Fruit fly (Drosophila melanogaster) whole organism, adult: Measurements from ENCODE around the gene Or24a.

Experiments
- CG12768 ChIP-seq: fragments of 200-800 bp; sonication (Bioruptor generic); optimal IDR thresholded peaks from 2 replicates; lab custom pipeline; 2017; ENCODE audit warnings: missing biosample characterization, missing genetic modification characterization, mild to moderate bottlenecking, moderate library complexity, missing genetic modification reagents
- CG14711 ChIP-seq: fragments of 200-800 bp; sonication (Bioruptor generic); optimal IDR thresholded peaks from 2 replicates; lab custom pipeline; 2018; ENCODE audit warnings: missing biosample characterization, mild to moderate bottlenecking, missing genetic modification characterization, moderate library complexity
- CG33017 ChIP-seq: fragments of 200-800 bp; sonication (Bioruptor generic); optimal IDR thresholded peaks from 2 replicates; lab custom pipeline; 2018; ENCODE audit warnings: missing biosample characterization, mild to moderate bottlenecking, missing genetic modification characterization, moderate library complexity
- CG5204 ChIP-seq: fragments of 200-800 bp; sonication (Bioruptor generic); optimal IDR thresholded peaks from 2 replicates; lab custom pipeline; 2016; ENCODE audit warnings: missing biosample characterization, missing genetic modification characterization
- CG7045 ChIP-seq: fragments of 200-800 bp; sonication (Bioruptor generic); optimal IDR thresholded peaks from 2 replicates; lab custom pipeline; 2017; ENCODE audit warnings: missing biosample characterization, mild to moderate bottlenecking, missing genetic modification characterization
- CG7101 ChIP-seq: fragments of 200-800 bp; sonication (Bioruptor generic); optimal IDR thresholded peaks from 2 replicates; lab custom pipeline; 2018; ENCODE audit warnings: missing biosample characterization, mild to moderate bottlenecking, missing genetic modification characterization, moderate library complexity
- Clk ChIP-seq: fragments of 200-800 bp; sonication (Bioruptor generic); optimal IDR thresholded peaks from 2 replicates; lab custom pipeline; 2017; ENCODE audit warnings: missing biosample characterization, missing genetic modification characterization
- Crg-1 ChIP-seq: fragments of 200-800 bp; sonication (Bioruptor generic); optimal IDR thresholded peaks from 2 replicates; lab custom pipeline; 2016; ENCODE audit warnings: missing biosample characterization, missing genetic modification characterization
- Hr96 ChIP-seq: fragments of 200-800 bp; sonication (Bioruptor generic); optimal IDR thresholded peaks from 2 replicates; lab custom pipeline; 2016; ENCODE audit warnings: missing biosample characterization, missing genetic modification characterization
- bab1 ChIP-seq: fragments of 200-800 bp; sonication (Bioruptor generic); optimal IDR thresholded peaks from 3 replicates; lab custom pipeline; 2019; ENCODE audit warnings: missing biosample characterization, mild to moderate bottlenecking, missing genetic modification characterization, moderate library complexity
- cnc ChIP-seq, 2 experiments: fragments of >200 bp; optimal IDR thresholded peaks; 2 replicates each; lab custom pipeline; 2017
- kay ChIP-seq: fragments of 200-800 bp; sonication (Bioruptor generic); peaks from one replicate; lab custom pipeline; 2016; ENCODE audit warnings: missing biosample characterization, missing genetic modification characterization, borderline replicate concordance
- tj ChIP-seq: fragments of 200-800 bp; sonication (Bioruptor generic); optimal IDR thresholded peaks from 3 replicates; lab custom pipeline; 2017; ENCODE audit warnings: missing biosample characterization, mild to moderate bottlenecking, missing genetic modification characterization, moderate library complexity
- toe ChIP-seq: fragments of 200-800 bp; sonication (Bioruptor generic); optimal IDR thresholded peaks from 2 replicates; lab custom pipeline; 2016; ENCODE audit warnings: missing biosample characterization, missing genetic modification characterization

DNA sequence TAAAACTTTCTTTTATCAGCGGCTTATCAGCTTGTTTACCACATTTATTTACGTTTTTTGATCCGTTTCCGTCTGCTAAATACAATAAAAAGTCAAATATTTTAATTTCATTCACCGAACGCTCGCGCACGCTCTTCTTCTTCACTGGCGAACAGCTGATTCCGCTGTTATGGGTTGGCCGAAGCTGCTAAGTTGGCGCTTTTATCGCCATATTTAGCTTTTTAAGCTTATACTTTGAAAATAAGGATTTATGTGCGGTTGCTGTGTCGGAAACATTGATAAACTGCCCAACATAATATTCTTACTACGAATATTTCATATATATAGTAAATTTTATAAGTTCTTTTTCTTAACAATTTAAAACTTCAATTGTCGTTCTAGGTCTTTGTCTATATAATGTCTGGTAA lies 32.0 kb upstream of the Or24a start, which contains the start of gene Naprt:
- no peak for TF ChIP-seq cnc (optimal IDR thresholded peaks at IDR 0.05; lab: Kevin White, UChicago)
- peak; percentile 41 for TF ChIP-seq toe (GFP tag; lab: Kevin White, UChicago)
- no peak for TF ChIP-seq CG7101 (tag; lab: Kevin White, UChicago)
- TF ChIP-seq CG14711 = no peak
- TF ChIP-seq Hr96 (GFP tag; lab: Kevin White, UChicago) = no peak
- no peak for TF ChIP-seq CG7045 (GFP tag; lab: Kevin White, UChicago)
- no peak for TF ChIP-seq bab1 (GFP tag; lab: Kevin White, UChicago)
- TF ChIP-seq CG12768 = peak; percentile 17
- peak; percentile 34 for TF ChIP-seq kay (GFP tag; lab: Kevin White, UChicago)
- no peak for TF ChIP-seq Clk (GFP tag; lab: Kevin White, UChicago)
- TF ChIP-seq Crg-1 (GFP tag; lab: Kevin White, UChicago) = no peak
- no peak for TF ChIP-seq CG33017 (tag; lab: Kevin White, UChicago)
- no peak for TF ChIP-seq CG5204 (GFP tag; lab: Kevin White, UChicago)
- TF ChIP-seq tj (GFP tag; lab: Kevin White, UChicago) = peak; percentile 5
